Fruit fly (Drosophila melanogaster) whole organism, adult: ENCODE data around the gene nesd.

Source experiments
- CG12768 ChIP-seq: fragments of 200-800 bp; sonication (Bioruptor generic); optimal IDR thresholded peaks from 2 replicates; lab custom pipeline; 2017; ENCODE audit warnings: missing biosample characterization, missing genetic modification characterization, mild to moderate bottlenecking, moderate library complexity, missing genetic modification reagents
- CG14711 ChIP-seq: fragments of 200-800 bp; sonication (Bioruptor generic); optimal IDR thresholded peaks from 2 replicates; lab custom pipeline; 2018; ENCODE audit warnings: missing biosample characterization, mild to moderate bottlenecking, missing genetic modification characterization, moderate library complexity
- CG5204 ChIP-seq: fragments of 200-800 bp; sonication (Bioruptor generic); optimal IDR thresholded peaks from 2 replicates; lab custom pipeline; 2016; ENCODE audit warnings: missing biosample characterization, missing genetic modification characterization
- CG7101 ChIP-seq: fragments of 200-800 bp; sonication (Bioruptor generic); optimal IDR thresholded peaks from 2 replicates; lab custom pipeline; 2018; ENCODE audit warnings: missing biosample characterization, mild to moderate bottlenecking, missing genetic modification characterization, moderate library complexity
- Clk ChIP-seq: fragments of 200-800 bp; sonication (Bioruptor generic); optimal IDR thresholded peaks from 2 replicates; lab custom pipeline; 2017; ENCODE audit warnings: missing biosample characterization, missing genetic modification characterization
- Crg-1 ChIP-seq: fragments of 200-800 bp; sonication (Bioruptor generic); optimal IDR thresholded peaks from 2 replicates; lab custom pipeline; 2016; ENCODE audit warnings: missing biosample characterization, missing genetic modification characterization
- Mnt ChIP-seq: fragments of 200-800 bp; sonication (Bioruptor generic); optimal IDR thresholded peaks from 2 replicates; lab custom pipeline; 2016; ENCODE audit warnings: missing biosample characterization, mild to moderate bottlenecking, missing genetic modification characterization
- bab1 ChIP-seq: fragments of 200-800 bp; sonication (Bioruptor generic); optimal IDR thresholded peaks from 3 replicates; lab custom pipeline; 2019; ENCODE audit warnings: missing biosample characterization, mild to moderate bottlenecking, missing genetic modification characterization, moderate library complexity
- ovo ChIP-seq: fragments of 200-800 bp; sonication (Bioruptor generic); optimal IDR thresholded peaks from 2 replicates; lab custom pipeline; 2016; ENCODE audit warnings: missing biosample characterization, missing genetic modification characterization
- tj ChIP-seq: fragments of 200-800 bp; sonication (Bioruptor generic); optimal IDR thresholded peaks from 3 replicates; lab custom pipeline; 2017; ENCODE audit warnings: missing biosample characterization, mild to moderate bottlenecking, missing genetic modification characterization, moderate library complexity
- toe ChIP-seq: fragments of 200-800 bp; sonication (Bioruptor generic); optimal IDR thresholded peaks from 2 replicates; lab custom pipeline; 2016; ENCODE audit warnings: missing biosample characterization, missing genetic modification characterization

- TF ChIP-seq CG12768 (no peak), Mnt (peak; percentile 11), CG7101 (no peak), toe (GFP tag; lab: Kevin White, UChicago) (no peak), CG5204 (GFP tag; lab: Kevin White, UChicago) (no peak), ovo (GFP tag; lab: Kevin White, UChicago) (no peak), CG14711 (no peak), Clk (GFP tag; lab: Kevin White, UChicago) (no peak), bab1 (peak; percentile 36), tj (GFP tag; lab: Kevin White, UChicago) (no peak), Crg-1 (GFP tag; lab: Kevin White, UChicago) (no peak)
Observed at dm6 chr2L:20104526-20104925, 10.8 kb downstream of the nesd start.
